Fruit fly (Drosophila melanogaster): ENCODE measurements around the gene Ypel.

DNA sequence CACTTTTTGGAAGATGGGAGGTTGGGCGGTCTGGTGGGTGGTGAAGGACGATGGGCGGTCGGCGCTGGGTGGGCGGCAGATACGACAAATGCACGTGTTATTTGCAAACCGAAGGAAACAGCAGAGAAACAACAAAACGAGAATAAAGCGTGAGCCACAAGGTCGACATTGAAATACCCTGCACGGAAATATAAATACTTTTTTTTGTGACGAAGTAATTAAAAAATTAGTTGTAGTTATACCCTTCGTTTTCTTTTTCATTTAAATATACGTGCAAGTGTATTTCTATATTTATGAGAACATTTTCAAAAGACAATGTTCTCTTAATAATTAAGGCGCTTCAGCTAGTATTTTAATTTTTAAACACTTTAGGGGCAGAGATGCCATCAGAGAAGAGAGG, 38.5 kb upstream of the Ypel start:
- no peak for TF ChIP-seq CG8478 (optimal IDR thresholded peaks at IDR 0.05)
- TF ChIP-seq CTCF (optimal IDR thresholded peaks at IDR 0.05): no peak

Measured in S2 (cell line).